Worm (Caenorhabditis elegans): ENCODE data around the gene gst-18.
"Not testable (repeated sequence)": the region's sequence is repeated elsewhere in the genome, so short reads cannot be mapped to it uniquely, and the experiment has no call there.

gst-18 gene

DNA sequence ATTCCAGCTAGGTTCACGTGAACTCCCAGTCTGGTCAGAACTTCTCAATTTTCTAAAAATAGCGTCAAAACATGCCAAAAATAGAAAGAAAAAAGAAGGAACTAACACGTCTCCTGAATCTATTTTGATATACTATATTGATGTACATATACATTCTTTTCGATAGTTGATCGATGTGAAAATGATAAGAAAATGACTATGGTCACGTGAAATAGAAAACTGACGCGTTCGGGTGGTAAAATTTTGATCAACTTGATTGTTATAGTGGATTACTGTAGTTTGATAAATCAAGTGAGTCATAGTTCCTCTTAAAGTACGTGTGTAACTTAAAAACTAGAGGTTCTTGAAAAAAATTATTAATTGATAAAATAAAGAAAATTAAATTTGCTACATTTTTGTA lies 33.7 kb upstream of the gst-18 start:
- peak; percentile 82 for TF ChIP-seq dve-1 (tag; optimal IDR thresholded peaks at IDR 0.05; ENCODE audit: insufficient read depth)
- no peak for TF ChIP-seq daf-19 (GFP tag; conservative IDR thresholded peaks at IDR 0.05)
- peak; percentile 82 for TF ChIP-seq aha-1 (tag)
- 0 out of 2 replicates have a peak, but pooled peaks have one; percentile 45 for TF ChIP-seq php-3 (GFP tag; IDR thresholded peaks at IDR 0.05)
- peak; percentile 45 for TF ChIP-seq T20F7.1 (GFP tag; optimal IDR thresholded peaks at IDR 0.05)
- TF ChIP-seq hlh-30 (tag; optimal IDR thresholded peaks at IDR 0.05; ENCODE audit: insufficient read depth): peak; percentile 36
- no peak for TF ChIP-seq Y48G9A.11 (GFP tag; IDR thresholded peaks at IDR 0.05)
- no peak for TF ChIP-seq daf-12 (tag; optimal IDR thresholded peaks at IDR 0.05)
- peak; percentile 60 for TF ChIP-seq nhr-48 (tag; optimal IDR thresholded peaks at IDR 0.05)
- peak; percentile 76 for TF ChIP-seq dmd-6 (GFP tag; IDR thresholded peaks at IDR 0.05)
- TF ChIP-seq zag-1 (tag; optimal IDR thresholded peaks at IDR 0.05): no peak
- TF ChIP-seq mes-2 (tag; optimal IDR thresholded peaks at IDR 0.05; ENCODE audit: poor library complexity, severe bottlenecking): no peak
- TF ChIP-seq ztf-7 (tag; optimal IDR thresholded peaks at IDR 0.05): peak; percentile 15
- TF ChIP-seq ceh-82 (tag; optimal IDR thresholded peaks at IDR 0.05): no peak
- no peak for TF ChIP-seq F37D6.2 (tag; optimal IDR thresholded peaks at IDR 0.05)
- no peak for TF ChIP-seq daf-16 (GFP tag; optimal IDR thresholded peaks at IDR 0.05)
- TF ChIP-seq daf-16 (tag; optimal IDR thresholded peaks at IDR 0.05): peak; percentile 54
- peak in 1 of 2 experiments; percentile 40 for TF ChIP-seq mdl-1 (tag; optimal IDR thresholded peaks at IDR 0.05)
- peak; percentile 74 for TF ChIP-seq nhr-28 (tag; optimal IDR thresholded peaks at IDR 0.05)
- peak; percentile 66 for TF ChIP-seq hlh-11 (tag; optimal IDR thresholded peaks at IDR 0.05)
- TF ChIP-seq nhr-77 (tag; optimal IDR thresholded peaks at IDR 0.05): peak; percentile 56
- TF ChIP-seq lsy-2 (tag; optimal IDR thresholded peaks at IDR 0.05): peak in 1 of 2 experiments; percentile 79
- no peak for TF ChIP-seq ZK337.2 (GFP tag; IDR thresholded peaks at IDR 0.05)

DNA sequence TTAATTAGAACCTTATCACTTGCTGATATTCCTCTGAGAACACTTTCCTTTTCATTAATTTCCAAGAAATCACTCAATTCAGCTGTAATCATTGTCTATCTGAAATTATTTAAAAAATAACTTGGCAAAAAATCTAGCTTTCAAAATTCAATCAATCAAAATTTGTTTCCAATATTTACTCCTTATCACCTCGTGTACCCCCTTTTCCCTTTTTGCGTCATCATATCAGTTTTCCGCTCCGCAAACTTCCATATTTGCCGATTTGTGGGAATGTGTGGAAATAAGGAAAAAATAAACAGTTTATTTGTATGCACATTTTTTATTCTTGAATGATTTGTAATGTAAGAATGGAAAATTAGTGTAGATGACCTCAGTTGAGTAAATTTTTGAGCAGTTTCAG lies 31.3 kb upstream of the gst-18 start, which contains the start of gene C31C9.6:
Gene C31C9.6 (minus strand): TSS at position 101 of the 400 bp plus-strand sequence.
- peak; percentile 74 for TF ChIP-seq dmd-6 (GFP tag; IDR thresholded peaks at IDR 0.05)

DNA sequence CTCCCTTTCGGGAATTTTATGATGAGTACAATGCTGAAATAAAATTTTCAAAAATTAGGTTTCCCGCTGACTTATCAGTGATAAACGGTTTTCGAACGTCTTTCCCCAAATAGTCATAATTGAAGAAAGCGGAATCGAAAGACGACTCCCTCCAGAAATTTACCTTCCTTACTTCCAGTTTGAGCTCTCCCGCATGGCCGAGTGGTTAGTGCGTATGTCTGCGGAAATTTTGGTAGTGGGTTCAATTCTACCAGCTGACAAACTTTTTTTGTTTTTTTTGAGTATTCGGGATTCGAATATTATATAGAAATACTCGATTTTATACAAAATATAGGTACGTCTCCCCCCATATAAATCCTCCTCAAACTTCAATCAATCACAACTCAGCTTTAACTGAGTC lies 27.7 kb upstream of the gst-18 start:
- TF ChIP-seq D1046.2 (GFP tag; IDR thresholded peaks at IDR 0.05): 0 out of 2 replicates have a peak, but pooled peaks have one; percentile 50
- TF ChIP-seq F26F4.8 (GFP tag; conservative IDR thresholded peaks at IDR 0.05): peak; percentile 77; the same call in 1 of the 2 replicates
- peak; percentile 70; the same call in 1 of the 2 replicates for TF ChIP-seq dmd-8 (GFP tag; IDR thresholded peaks at IDR 0.05)
- TF ChIP-seq lim-7 (GFP tag; IDR thresholded peaks at IDR 0.05): peak; percentile 88
- TF ChIP-seq vab-7 (GFP tag; IDR thresholded peaks at IDR 0.05): peak; percentile 49; the same call in 1 of the 2 replicates
- TF ChIP-seq egl-43 (GFP tag; IDR thresholded peaks at IDR 0.05): peak; percentile 77
- TF ChIP-seq hmg-1.1 (GFP tag; IDR thresholded peaks at IDR 0.05): peak; percentile 33; the same call in 1 of the 2 replicates
- peak; percentile 61; the same call in 1 of the 2 replicates for TF ChIP-seq F44E2.7 (GFP tag; IDR thresholded peaks at IDR 0.05)
- TF ChIP-seq arid-1 (GFP tag; conservative IDR thresholded peaks at IDR 0.05): peak; percentile 79
- TF ChIP-seq Y75B8A.6 (GFP tag; IDR thresholded peaks at IDR 0.05): peak; percentile 35; the same call in 1 of the 2 replicates
- TF ChIP-seq tra-1 (GFP tag; IDR thresholded peaks at IDR 0.05): peak; percentile 68; the same call in 1 of the 2 replicates
- TF ChIP-seq dmd-6 (GFP tag; IDR thresholded peaks at IDR 0.05): 0 out of 2 replicates have a peak, but pooled peaks have one; percentile 18
- 0 out of 2 replicates have a peak, but pooled peaks have one; percentile 50 for TF ChIP-seq ctbp-1 (GFP tag; IDR thresholded peaks at IDR 0.05)
- peak; percentile 79 for TF ChIP-seq pha-4 (GFP tag; IDR thresholded peaks at IDR 0.05)
- not testable (repeated sequence) for TF ChIP-seq pha-4 (tag; optimal IDR thresholded peaks at IDR 0.05)
- TF ChIP-seq lin-38 (GFP tag; IDR thresholded peaks at IDR 0.05): peak; percentile 60; the same call in 1 of the 2 replicates
- TF ChIP-seq snpc-1.2 (GFP tag; IDR thresholded peaks at IDR 0.05): 0 out of 2 replicates have a peak, but pooled peaks have one; percentile 43
